Fruit fly (Drosophila melanogaster) whole organism, prepupa: ENCODE data around the gene CG7974.

Experiments
- CG10631 ChIP-seq: fragments of 200-800 bp; sonication (Bioruptor generic); optimal IDR thresholded peaks from 2 replicates; lab custom pipeline; 2016; ENCODE audit warnings: missing biosample characterization, missing genetic modification characterization
- CG10669 ChIP-seq: fragments of 200-800 bp; sonication (Bioruptor generic); optimal IDR thresholded peaks from 3 replicates; lab custom pipeline; 2018; ENCODE audit warnings: missing biosample characterization, mild to moderate bottlenecking, missing genetic modification characterization, moderate library complexity
- CG11294 ChIP-seq: fragments of 200-800 bp; sonication (Bioruptor generic); IDR thresholded peaks from 2 replicates; pipeline ENCODE4 v1.3.6; 2022; ENCODE audit warnings: missing biosample characterization, missing genetic modification characterization
- CG11762 ChIP-seq: fragments of 200-800 bp; sonication (Bioruptor generic); optimal IDR thresholded peaks from 3 replicates; lab custom pipeline; 2016; ENCODE audit warnings: missing biosample characterization, missing genetic modification characterization; ENCODE audit not compliant: insufficient read depth
- CG11902 ChIP-seq: fragments of 200-800 bp; sonication (Bioruptor generic); optimal IDR thresholded peaks from 3 replicates; lab custom pipeline; 2016; ENCODE audit warnings: missing biosample characterization, missing genetic modification characterization
- CG15336 ChIP-seq: fragments of 200-800 bp; sonication (Bioruptor generic); IDR thresholded peaks from 2 replicates; pipeline ENCODE4 v1.3.6; 2022; ENCODE audit warnings: missing biosample characterization, missing genetic modification characterization
- CG1621 ChIP-seq: fragments of 200-800 bp; sonication (Bioruptor generic); optimal IDR thresholded peaks from 3 replicates; lab custom pipeline; 2018; ENCODE audit warnings: missing biosample characterization, mild to moderate bottlenecking, missing genetic modification characterization
- CG31627 ChIP-seq: fragments of 200-800 bp; sonication (Bioruptor generic); optimal IDR thresholded peaks from 3 replicates; lab custom pipeline; 2016; ENCODE audit warnings: missing biosample characterization, missing genetic modification characterization
- CG32006 ChIP-seq: fragments of 200-800 bp; sonication (Bioruptor generic); optimal IDR thresholded peaks from 3 replicates; lab custom pipeline; 2017; ENCODE audit warnings: missing biosample characterization, mild to moderate bottlenecking, missing genetic modification characterization
- CG34406 ChIP-seq: fragments of 200-800 bp; sonication (Bioruptor generic); optimal IDR thresholded peaks from 3 replicates; lab custom pipeline; 2016; ENCODE audit warnings: missing biosample characterization, missing genetic modification characterization
- CG3919 ChIP-seq: fragments of 200-800 bp; sonication (Bioruptor generic); optimal IDR thresholded peaks from 3 replicates; lab custom pipeline; 2016; ENCODE audit warnings: missing biosample characterization, missing genetic modification characterization
- CG4318 ChIP-seq: fragments of 200-800 bp; sonication (Bioruptor generic); optimal IDR thresholded peaks from 3 replicates; lab custom pipeline; 2017; ENCODE audit warnings: missing biosample characterization, mild to moderate bottlenecking, missing genetic modification characterization
- CG6163 ChIP-seq: fragments of 200-800 bp; sonication (Bioruptor generic); IDR thresholded peaks from 3 replicates; pipeline ENCODE4 v1.3.6; 2022; ENCODE audit warnings: missing biosample characterization, missing genetic modification characterization
- CG6276 ChIP-seq: fragments of 200-800 bp; sonication (Bioruptor generic); optimal IDR thresholded peaks from 2 replicates; lab custom pipeline; 2017; ENCODE audit warnings: missing biosample characterization, mild to moderate bottlenecking, missing genetic modification characterization
- CG6792 ChIP-seq: fragments of 200-800 bp; sonication (Bioruptor generic); optimal IDR thresholded peaks from 3 replicates; lab custom pipeline; 2016; ENCODE audit warnings: missing biosample characterization, missing genetic modification characterization
- CG6808 ChIP-seq: fragments of 200-800 bp; sonication (Bioruptor generic); optimal IDR thresholded peaks from 3 replicates; lab custom pipeline; 2017; ENCODE audit warnings: missing biosample characterization, missing genetic modification characterization, mild to moderate bottlenecking, moderate library complexity, missing genetic modification reagents
- CG6854 ChIP-seq: fragments of 200-800 bp; sonication (Bioruptor generic); optimal IDR thresholded peaks from 2 replicates; lab custom pipeline; 2017; ENCODE audit warnings: missing biosample characterization, mild to moderate bottlenecking, missing genetic modification characterization
- CG7368 ChIP-seq: fragments of 200-800 bp; sonication (Bioruptor generic); optimal IDR thresholded peaks from 3 replicates; lab custom pipeline; 2016; ENCODE audit warnings: missing biosample characterization, missing genetic modification characterization
- CG8119 ChIP-seq: fragments of 200-800 bp; sonication (Bioruptor generic); IDR thresholded peaks from 3 replicates; pipeline ENCODE4 v1.3.6; 2022; ENCODE audit warnings: missing biosample characterization, missing genetic modification characterization
- CG9139 ChIP-seq: fragments of 200-800 bp; sonication (Bioruptor generic); optimal IDR thresholded peaks from 3 replicates; lab custom pipeline; 2017; ENCODE audit warnings: missing biosample characterization, mild to moderate bottlenecking, missing genetic modification characterization
- Eip75B ChIP-seq: fragments of 200-800 bp; sonication (Bioruptor generic); optimal IDR thresholded peaks from 3 replicates; lab custom pipeline; 2016; ENCODE audit warnings: missing biosample characterization, missing genetic modification characterization
- Eip78C ChIP-seq: fragments of 200-800 bp; sonication (Bioruptor generic); peaks from one replicate; lab custom pipeline; 2016; ENCODE audit warnings: missing biosample characterization, missing genetic modification characterization
- Eip93F ChIP-seq: fragments of 200-800 bp; sonication (Bioruptor generic); optimal IDR thresholded peaks from 2 replicates; lab custom pipeline; 2016; ENCODE audit warnings: missing biosample characterization, mild to moderate bottlenecking, missing genetic modification characterization
- Ets21C ChIP-seq: fragments of 200-800 bp; sonication (Bioruptor generic); optimal IDR thresholded peaks from 3 replicates; lab custom pipeline; 2016; ENCODE audit warnings: missing biosample characterization, missing genetic modification characterization
- Ets96B ChIP-seq: fragments of 200-800 bp; optimal IDR thresholded peaks from 2 replicates; lab custom pipeline; 2019; ENCODE audit warnings: missing biosample characterization, mild to moderate bottlenecking, missing genetic modification characterization, moderate library complexity
- Gug ChIP-seq: fragments of 200-800 bp; sonication (Bioruptor generic); IDR thresholded peaks from 2 replicates; pipeline ENCODE4 v1.3.6; 2022; ENCODE audit warnings: missing biosample characterization, missing genetic modification characterization
- Hr38 ChIP-seq: sonication (Bioruptor generic); optimal IDR thresholded peaks from 2 replicates; lab custom pipeline; 2016; ENCODE audit warnings: missing biosample characterization, missing genetic modification characterization
- Hr39 ChIP-seq: fragments of 200-800 bp; sonication (Bioruptor generic); optimal IDR thresholded peaks from 2 replicates; lab custom pipeline; 2016; ENCODE audit warnings: missing biosample characterization, missing genetic modification characterization
- Hr4 ChIP-seq: fragments of 200-800 bp; sonication (Bioruptor generic); optimal IDR thresholded peaks from 3 replicates; lab custom pipeline; 2016; ENCODE audit warnings: missing biosample characterization, missing genetic modification characterization
- Lpt ChIP-seq: fragments of 200-800 bp; sonication (Bioruptor generic); optimal IDR thresholded peaks from 3 replicates; lab custom pipeline; 2016; ENCODE audit warnings: missing biosample characterization, missing genetic modification characterization
- Met ChIP-seq: fragments of 200-800 bp; sonication (Bioruptor generic); optimal IDR thresholded peaks from 3 replicates; lab custom pipeline; 2016; ENCODE audit warnings: missing biosample characterization, missing genetic modification characterization
- OdsH ChIP-seq: fragments of 200-800 bp; sonication (Bioruptor generic); optimal IDR thresholded peaks from 3 replicates; lab custom pipeline; 2016; ENCODE audit warnings: missing biosample characterization, missing genetic modification characterization
- Smox ChIP-seq: fragments of 200-800 bp; sonication (Bioruptor generic); optimal IDR thresholded peaks from 3 replicates; lab custom pipeline; 2016; ENCODE audit warnings: missing biosample characterization, missing genetic modification characterization
- Sox14 ChIP-seq: fragments of 200-800 bp; sonication (Bioruptor generic); optimal IDR thresholded peaks from 3 replicates; lab custom pipeline; 2016; ENCODE audit warnings: missing biosample characterization, missing genetic modification characterization
- achi ChIP-seq: fragments of 200-800 bp; sonication (Bioruptor generic); optimal IDR thresholded peaks from 3 replicates; lab custom pipeline; 2016; ENCODE audit warnings: missing biosample characterization, missing genetic modification characterization
- acj6 ChIP-seq: fragments of 200-800 bp; sonication (Bioruptor generic); optimal IDR thresholded peaks from 3 replicates; lab custom pipeline; 2016; ENCODE audit warnings: missing biosample characterization, missing genetic modification characterization
- cyc ChIP-seq: fragments of 200-800 bp; sonication (Bioruptor generic); optimal IDR thresholded peaks from 3 replicates; lab custom pipeline; 2016; ENCODE audit warnings: missing biosample characterization, missing genetic modification characterization
- dac ChIP-seq: fragments of 200-800 bp; sonication (Bioruptor generic); optimal IDR thresholded peaks from 2 replicates; lab custom pipeline; 2017; ENCODE audit warnings: missing biosample characterization, mild to moderate bottlenecking, missing genetic modification characterization
- dsx ChIP-seq: fragments of 200-800 bp; optimal IDR thresholded peaks from 3 replicates; lab custom pipeline; 2019; ENCODE audit warnings: missing biosample characterization, mild to moderate bottlenecking, missing genetic modification characterization, moderate library complexity; ENCODE audit not compliant: poor library complexity, severe bottlenecking
- esn ChIP-seq: fragments of 200-800 bp; sonication (Bioruptor generic); optimal IDR thresholded peaks from 2 replicates; lab custom pipeline; 2016; ENCODE audit warnings: missing biosample characterization, mild to moderate bottlenecking, missing genetic modification characterization, moderate library complexity
- fd59A ChIP-seq: fragments of 200-800 bp; sonication (Bioruptor generic); optimal IDR thresholded peaks from 2 replicates; lab custom pipeline; 2017; ENCODE audit warnings: missing biosample characterization, mild to moderate bottlenecking, missing genetic modification characterization, missing genetic modification reagents
- fd85E ChIP-seq: fragments of 200-800 bp; sonication (Bioruptor generic); optimal IDR thresholded peaks from 3 replicates; lab custom pipeline; 2016; ENCODE audit warnings: missing biosample characterization, missing genetic modification characterization
- fkh ChIP-seq: fragments of 200-800 bp; sonication (Bioruptor generic); optimal IDR thresholded peaks from 3 replicates; lab custom pipeline; 2017; ENCODE audit warnings: missing biosample characterization, mild to moderate bottlenecking, missing genetic modification characterization, moderate library complexity
- lz ChIP-seq: fragments of 200-800 bp; sonication (Bioruptor generic); optimal IDR thresholded peaks from 3 replicates; lab custom pipeline; 2016; ENCODE audit warnings: missing biosample characterization, missing genetic modification characterization
- net ChIP-seq: fragments of 200-800 bp; sonication (Bioruptor generic); optimal IDR thresholded peaks from 3 replicates; lab custom pipeline; 2016; ENCODE audit warnings: missing biosample characterization, missing genetic modification characterization
- pdm3 ChIP-seq: fragments of 200-800 bp; sonication (Bioruptor generic); optimal IDR thresholded peaks from 3 replicates; lab custom pipeline; 2016; ENCODE audit warnings: missing biosample characterization, missing genetic modification characterization
- salr ChIP-seq, 2 experiments: fragments of 200-800 bp; sonication (Bioruptor generic); optimal IDR thresholded peaks; 3 replicates each; lab custom pipeline; 2016 to 2018; ENCODE audit warnings: missing biosample characterization in 2 of 2, missing genetic modification characterization in 2 of 2, mild to moderate bottlenecking in 1 of 2
- ss ChIP-seq, 2 experiments: fragments of 200-800 bp; sonication (Bioruptor generic); optimal IDR thresholded peaks; 2 replicates in 1 of 2; 3 replicates in 1 of 2; lab custom pipeline; 2017 to 2018; ENCODE audit warnings: mild to moderate bottlenecking in 2 of 2, missing biosample characterization in 2 of 2, missing genetic modification characterization in 2 of 2, moderate library complexity in 1 of 2
- svp ChIP-seq: fragments of 200-800 bp; sonication (Bioruptor generic); peaks from one replicate; lab custom pipeline; 2016; ENCODE audit warnings: missing biosample characterization, missing genetic modification characterization
- topi ChIP-seq: fragments of 200-800 bp; sonication (Bioruptor generic); optimal IDR thresholded peaks from 3 replicates; lab custom pipeline; 2016; ENCODE audit warnings: missing biosample characterization, missing genetic modification characterization
- vri ChIP-seq: fragments of 200-800 bp; sonication (Bioruptor generic); optimal IDR thresholded peaks from 3 replicates; lab custom pipeline; 2016; ENCODE audit warnings: missing biosample characterization, mild to moderate bottlenecking, missing genetic modification characterization

Gene CG7974

dm6 chr3L:1690727-1691413 lies 25.9 kb downstream of the CG7974 start:
- TF ChIP-seq vri (GFP tag; lab: Kevin White, UChicago) (peak; percentile 22), Ets21C (GFP tag; lab: Kevin White, UChicago) (peak; percentile 14), CG6792 (GFP tag; lab: Kevin White, UChicago) (peak; percentile 59), CG11902 (peak; percentile 67), CG4318 (GFP tag; lab: Kevin White, UChicago) (peak; percentile 64), CG6854 (GFP tag; lab: Kevin White, UChicago) (no peak), pdm3 (GFP tag; lab: Kevin White, UChicago) (peak; percentile 66), achi (GFP tag; lab: Kevin White, UChicago) (peak; percentile 78), acj6 (GFP tag; lab: Kevin White, UChicago) (peak; percentile 78), CG10631 (peak; percentile 77), Smox (GFP tag; lab: Kevin White, UChicago) (peak; percentile 44), Sox14 (peak; percentile 75), CG34406 (GFP tag; lab: Kevin White, UChicago) (peak; percentile 51), CG11294 (GFP tag; lab: Robert Waterston, UW) (peak; percentile 45; the same call in 1 of the 2 replicates), cyc (peak; percentile 78), Eip78C (peak; percentile 93), esn (peak; percentile 64), CG6808 (GFP tag; lab: Kevin White, UChicago) (peak; percentile 83), CG15336 (GFP tag; lab: Robert Waterston, UW) (peak; percentile 75), CG7368 (peak; percentile 72), OdsH (GFP tag; lab: Kevin White, UChicago) (peak; percentile 76), CG6163 (GFP tag; lab: Robert Waterston, UW) (peak; percentile 88), Met (GFP tag; lab: Kevin White, UChicago) (peak; percentile 65), topi (GFP tag; lab: Kevin White, UChicago) (peak; percentile 72), lz (GFP tag; lab: Kevin White, UChicago) (peak; percentile 52), Hr39 (GFP tag; lab: Kevin White, UChicago) (peak; percentile 66), dac (GFP tag; lab: Kevin White, UChicago) (peak; percentile 18), CG8119 (GFP tag; lab: Robert Waterston, UW) (peak; percentile 75), Ets96B (tag; lab: Kevin White, UChicago) (peak; percentile 81), CG11762 (GFP tag; lab: Kevin White, UChicago) (peak; percentile 68), svp (peak; percentile 78), CG10669 (GFP tag; lab: Kevin White, UChicago) (peak; percentile 81), Gug (GFP tag; lab: Robert Waterston, UW) (peak; percentile 72), fkh (peak; percentile 80), CG6276 (GFP tag; lab: Kevin White, UChicago) (peak; percentile 73), Hr38 (GFP tag; lab: Kevin White, UChicago) (no peak), dsx (peak; percentile 75), CG32006 (GFP tag; lab: Kevin White, UChicago) (peak; percentile 81), fd59A (peak; percentile 67), ss (GFP tag; optimal IDR thresholded peaks at IDR 0.05; lab: Kevin White, UChicago) (peak; percentile 77 to 83), salr (GFP tag; optimal IDR thresholded peaks at IDR 0.05; lab: Kevin White, UChicago) (peak; percentile 55 to 73), CG9139 (GFP tag; lab: Kevin White, UChicago) (peak; percentile 67), fd85E (GFP tag; lab: Kevin White, UChicago) (peak; percentile 23), Eip75B (GFP tag; lab: Kevin White, UChicago) (peak; percentile 80), Eip93F (GFP tag; lab: Kevin White, UChicago) (no peak), Lpt (GFP tag; lab: Kevin White, UChicago) (peak; percentile 39), net (GFP tag; lab: Kevin White, UChicago) (peak; percentile 70), CG3919 (GFP tag; lab: Kevin White, UChicago) (peak; percentile 87), CG31627 (GFP tag; lab: Kevin White, UChicago) (peak; percentile 61), Hr4 (GFP tag; lab: Kevin White, UChicago) (peak; percentile 80), CG1621 (peak; percentile 51)
